Fruit fly (Drosophila melanogaster) whole organism, embryonic: ENCODE data around the gene Bap111.
A peak's percentile ranks its signal among the peaks of the same experiment; 100 is the strongest.

Experiments
- Adf1 ChIP-seq: fragments of 200-800 bp; sonication (Bioruptor generic); IDR thresholded peaks from 2 replicates; pipeline ENCODE4 v1.3.6; 2022; ENCODE audit warnings: missing biosample characterization, missing genetic modification characterization
- Antp ChIP-seq: fragments of 200-800 bp; sonication (Bioruptor generic); optimal IDR thresholded peaks from 3 replicates; lab custom pipeline; 2016; ENCODE audit warnings: missing biosample characterization, missing genetic modification characterization
- Asciz ChIP-seq: fragments of 200-800 bp; sonication (Bioruptor generic); optimal IDR thresholded peaks from 2 replicates; lab custom pipeline; 2017; ENCODE audit warnings: missing biosample characterization, mild to moderate bottlenecking, missing genetic modification characterization, missing genetic modification reagents
- Atf3 ChIP-seq: fragments of 200-800 bp; sonication (Bioruptor generic); optimal IDR thresholded peaks from 3 replicates; lab custom pipeline; 2016; ENCODE audit warnings: missing biosample characterization, missing genetic modification characterization
- Blimp-1 ChIP-seq: fragments of 200-800 bp; sonication (Bioruptor generic); optimal IDR thresholded peaks from 3 replicates; lab custom pipeline; 2018; ENCODE audit warnings: missing biosample characterization, missing genetic modification characterization, mild to moderate bottlenecking, moderate library complexity, missing genetic modification reagents
- CG12155 ChIP-seq: fragments of 200-800 bp; sonication (Bioruptor generic); optimal IDR thresholded peaks from 3 replicates; lab custom pipeline; 2016; ENCODE audit warnings: missing biosample characterization, missing genetic modification characterization
- CG15479 ChIP-seq: fragments of 200-800 bp; sonication (Bioruptor generic); optimal IDR thresholded peaks from 3 replicates; lab custom pipeline; 2019; ENCODE audit warnings: missing biosample characterization, mild to moderate bottlenecking, missing genetic modification characterization, moderate library complexity
- CG17912 ChIP-seq: fragments of 200-800 bp; sonication (Bioruptor generic); optimal IDR thresholded peaks from 2 replicates; lab custom pipeline; 2018; ENCODE audit warnings: missing biosample characterization, mild to moderate bottlenecking, missing genetic modification characterization
- CG18764 ChIP-seq: fragments of 200-800 bp; sonication (Bioruptor generic); optimal IDR thresholded peaks from 3 replicates; lab custom pipeline; 2016; ENCODE audit warnings: missing biosample characterization, missing genetic modification characterization
- CG2202 ChIP-seq: fragments of 200-800 bp; sonication (Bioruptor generic); optimal IDR thresholded peaks from 2 replicates; lab custom pipeline; 2018; ENCODE audit warnings: missing biosample characterization, mild to moderate bottlenecking, missing genetic modification characterization
- CG3838 ChIP-seq: fragments of 200-800 bp; sonication (Bioruptor generic); optimal IDR thresholded peaks from 3 replicates; lab custom pipeline; 2016; ENCODE audit warnings: missing biosample characterization, missing genetic modification characterization
- CG6765 ChIP-seq: fragments of 200-800 bp; sonication (Bioruptor generic); optimal IDR thresholded peaks from 3 replicates; lab custom pipeline; 2017; ENCODE audit warnings: missing biosample characterization, mild to moderate bottlenecking, missing genetic modification characterization
- CG7928 ChIP-seq: fragments of 200-800 bp; sonication (Bioruptor generic); optimal IDR thresholded peaks from 2 replicates; lab custom pipeline; 2017; ENCODE audit warnings: missing biosample characterization, mild to moderate bottlenecking, missing genetic modification characterization
- CG8089 ChIP-seq: fragments of 200-800 bp; sonication (Bioruptor generic); optimal IDR thresholded peaks from 3 replicates; lab custom pipeline; 2016; ENCODE audit warnings: missing biosample characterization, missing genetic modification characterization
- CG9437 ChIP-seq: fragments of 200-800 bp; sonication (Bioruptor generic); optimal IDR thresholded peaks from 2 replicates; lab custom pipeline; 2018; ENCODE audit warnings: missing biosample characterization, mild to moderate bottlenecking, missing genetic modification characterization
- CG9797 ChIP-seq: fragments of 200-800 bp; sonication (Bioruptor generic); optimal IDR thresholded peaks from 3 replicates; lab custom pipeline; 2018; ENCODE audit warnings: missing biosample characterization, mild to moderate bottlenecking, missing genetic modification characterization
- CTCF ChIP-seq: fragments of 200-800 bp; sonication (Bioruptor generic); optimal IDR thresholded peaks from 2 replicates; lab custom pipeline; 2017; ENCODE audit warnings: missing biosample characterization, mild to moderate bottlenecking, missing genetic modification characterization, moderate library complexity
- Dip3 ChIP-seq: fragments of 200-800 bp; sonication (Bioruptor generic); optimal IDR thresholded peaks from 3 replicates; lab custom pipeline; 2016; ENCODE audit warnings: missing biosample characterization, missing genetic modification characterization
- Fer2 ChIP-seq: fragments of 200-800 bp; sonication (Bioruptor generic); optimal IDR thresholded peaks from 2 replicates; lab custom pipeline; 2018; ENCODE audit warnings: missing biosample characterization, mild to moderate bottlenecking, missing genetic modification characterization, moderate library complexity
- Gug ChIP-seq: fragments of 200-800 bp; sonication (Bioruptor generic); IDR thresholded peaks from 4 replicates; pipeline ENCODE4 v1.3.6; 2022; ENCODE audit warnings: missing biosample characterization, missing genetic modification characterization
- HHEX ChIP-seq: fragments of 200-800 bp; sonication (Bioruptor generic); optimal IDR thresholded peaks from 3 replicates; lab custom pipeline; 2017; ENCODE audit warnings: missing biosample characterization, mild to moderate bottlenecking, missing genetic modification characterization, missing genetic modification reagents
- Lim3 ChIP-seq: fragments of 200-800 bp; sonication (Bioruptor generic); IDR thresholded peaks from 2 replicates; pipeline ENCODE4 v1.3.6; 2022; ENCODE audit warnings: missing biosample characterization, missing genetic modification characterization
- Max ChIP-seq: fragments of 200-800 bp; sonication (Bioruptor generic); optimal IDR thresholded peaks from 2 replicates; lab custom pipeline; 2016; ENCODE audit warnings: missing biosample characterization, mild to moderate bottlenecking, missing genetic modification characterization
- Nf-YA ChIP-seq: fragments of 200-800 bp; sonication (Bioruptor generic); IDR thresholded peaks from 2 replicates; pipeline ENCODE4 v1.3.6; 2022; ENCODE audit warnings: missing biosample characterization, missing genetic modification characterization
- Nf-YC ChIP-seq: fragments of 200-800 bp; optimal IDR thresholded peaks from 3 replicates; lab custom pipeline; 2019; ENCODE audit warnings: missing biosample characterization, mild to moderate bottlenecking, missing genetic modification characterization, moderate library complexity
- Oli ChIP-seq: fragments of 200-800 bp; sonication (Bioruptor generic); optimal IDR thresholded peaks from 2 replicates; lab custom pipeline; 2018; ENCODE audit warnings: missing biosample characterization, mild to moderate bottlenecking, missing genetic modification characterization, moderate library complexity
- Pdp1 ChIP-seq, 2 experiments: fragments of 200-800 bp; sonication (Bioruptor generic); optimal IDR thresholded peaks; 3 replicates each; lab custom pipeline; 2016; ENCODE audit warnings: missing biosample characterization in 2 of 2, missing genetic modification characterization in 2 of 2, mild to moderate bottlenecking in 1 of 2, moderate library complexity in 1 of 2
- Six4 ChIP-seq: fragments of 200-800 bp; sonication (Bioruptor generic); optimal IDR thresholded peaks from 2 replicates; lab custom pipeline; 2016; ENCODE audit warnings: missing biosample characterization, missing genetic modification characterization
- Sox100B ChIP-seq: fragments of 200-800 bp; sonication (Bioruptor generic); optimal IDR thresholded peaks from 3 replicates; lab custom pipeline; 2018; ENCODE audit warnings: missing biosample characterization, mild to moderate bottlenecking, missing genetic modification characterization
- TFAM ChIP-seq: fragments of 200-800 bp; sonication (Bioruptor generic); optimal IDR thresholded peaks from 2 replicates; lab custom pipeline; 2017; ENCODE audit warnings: missing biosample characterization, missing genetic modification characterization, inconsistent platforms
- ase ChIP-seq: fragments of 200-800 bp; sonication (Bioruptor generic); IDR thresholded peaks from 3 replicates; pipeline ENCODE4 v1.3.6; 2022; ENCODE audit warnings: missing biosample characterization, missing genetic modification characterization
- btn ChIP-seq: fragments of 200-800 bp; sonication (Bioruptor generic); optimal IDR thresholded peaks from 2 replicates; lab custom pipeline; 2016; ENCODE audit warnings: missing biosample characterization, missing genetic modification characterization
- cad ChIP-seq: fragments of >200 bp; optimal IDR thresholded peaks from 2 replicates; lab custom pipeline; 2017; ENCODE audit warnings: missing biosample characterization, missing genetic modification characterization
- cas ChIP-seq: fragments of 200-800 bp; sonication (Bioruptor generic); IDR thresholded peaks from 2 replicates; pipeline ENCODE4 v1.3.6; 2022; ENCODE audit warnings: missing biosample characterization, missing genetic modification characterization
- chif ChIP-seq, 2 experiments: fragments of 200-800 bp; sonication (Bioruptor generic); optimal IDR thresholded peaks; 3 replicates each; lab custom pipeline; 2016; ENCODE audit warnings: missing biosample characterization in 2 of 2, missing genetic modification characterization in 2 of 2
- chinmo ChIP-seq: fragments of 200-800 bp; sonication (Bioruptor generic); IDR thresholded peaks from 4 replicates; pipeline ENCODE4 v1.3.6; 2022; ENCODE audit warnings: missing biosample characterization, missing genetic modification characterization; ENCODE audit not compliant: partially characterized antibody
- chn ChIP-seq: fragments of 200-800 bp; sonication (Bioruptor generic); optimal IDR thresholded peaks from 2 replicates; lab custom pipeline; 2016; ENCODE audit warnings: missing biosample characterization, missing genetic modification characterization
- cwo ChIP-seq: fragments of 200-800 bp; sonication (Bioruptor generic); optimal IDR thresholded peaks from 3 replicates; lab custom pipeline; 2017; ENCODE audit warnings: missing biosample characterization, missing genetic modification characterization, mild to moderate bottlenecking, moderate library complexity, missing genetic modification reagents
- danr ChIP-seq: fragments of 200-800 bp; sonication (Bioruptor generic); IDR thresholded peaks from 2 replicates; pipeline ENCODE4 v1.3.6; 2022; ENCODE audit warnings: missing biosample characterization, missing genetic modification characterization
- fu2 ChIP-seq: fragments of 200-800 bp; sonication (Bioruptor generic); optimal IDR thresholded peaks from 2 replicates; lab custom pipeline; 2016; ENCODE audit warnings: missing biosample characterization, missing genetic modification characterization
- gsb-n ChIP-seq: fragments of 200-800 bp; sonication (Bioruptor generic); optimal IDR thresholded peaks from 3 replicates; lab custom pipeline; 2018; ENCODE audit warnings: missing biosample characterization, mild to moderate bottlenecking, missing genetic modification characterization
- hbn ChIP-seq: fragments of 200-800 bp; sonication (Bioruptor generic); IDR thresholded peaks from 2 replicates; pipeline ENCODE4 v1.3.6; 2022; ENCODE audit warnings: missing biosample characterization, missing genetic modification characterization; ENCODE audit not compliant: partially characterized antibody
- kay ChIP-seq: fragments of 200-800 bp; sonication (Bioruptor generic); optimal IDR thresholded peaks from 2 replicates; lab custom pipeline; 2016; ENCODE audit warnings: missing biosample characterization, missing genetic modification characterization
- knrl ChIP-seq: fragments of 200-800 bp; sonication (Bioruptor generic); IDR thresholded peaks from 3 replicates; pipeline ENCODE4 v1.3.6; 2022; ENCODE audit warnings: missing biosample characterization, missing genetic modification characterization; ENCODE audit not compliant: partially characterized antibody
- lilli ChIP-seq: fragments of 200-800 bp; sonication (Bioruptor generic); optimal IDR thresholded peaks from 3 replicates; lab custom pipeline; 2016; ENCODE audit warnings: missing biosample characterization, missing genetic modification characterization
- lola ChIP-seq, 3 experiments: fragments of >200 bp in 2 of 3; fragments of 200-800 bp in 1 of 3; sonication (Bioruptor generic) in 1 of 3; optimal IDR thresholded peaks; 2 replicates each; lab custom pipeline; 2017 to 2019; ENCODE audit warnings: missing biosample characterization in 3 of 3, missing genetic modification characterization in 3 of 3, mild to moderate bottlenecking in 1 of 3, moderate library complexity in 1 of 3
- lov ChIP-seq, 2 experiments: fragments of 200-800 bp in 1 of 2; fragments of >200 bp in 1 of 2; sonication (Bioruptor generic) in 1 of 2; IDR thresholded peaks in 1 of 2; optimal IDR thresholded peaks in 1 of 2; 2 replicates in 1 of 2; 3 replicates in 1 of 2; pipeline versions ENCODE4 v1.3.6 to Lab custom; 2017 to 2022; ENCODE audit warnings: missing biosample characterization in 1 of 2, missing genetic modification characterization in 1 of 2
- nerfin-2 ChIP-seq: fragments of 200-800 bp; sonication (Bioruptor generic); IDR thresholded peaks from 2 replicates; pipeline ENCODE4 v1.3.6; 2022; ENCODE audit warnings: missing biosample characterization, missing genetic modification characterization; ENCODE audit not compliant: partially characterized antibody
- pho ChIP-seq: fragments of 200-800 bp; sonication (Bioruptor generic); optimal IDR thresholded peaks from 2 replicates; lab custom pipeline; 2016; ENCODE audit warnings: missing biosample characterization, missing genetic modification characterization
- sug ChIP-seq: fragments of 200-800 bp; optimal IDR thresholded peaks from 2 replicates; lab custom pipeline; 2019; ENCODE audit warnings: missing biosample characterization, mild to moderate bottlenecking, missing genetic modification characterization, moderate library complexity
- zen2 ChIP-seq: fragments of 200-800 bp; sonication (Bioruptor generic); IDR thresholded peaks from 3 replicates; pipeline ENCODE4 v1.3.6; 2022; ENCODE audit warnings: missing biosample characterization, missing genetic modification characterization; ENCODE audit not compliant: partially characterized antibody

Gene Bap111

dm6 chrX:9159736-9160135, 10.6 kb downstream of the Bap111 start, which contains the start of gene NdufA3 (continued):
- TF ChIP-seq nerfin-2 (GFP tag; lab: Robert Waterston, UW) (peak; percentile 80), CG12155 (GFP tag; lab: Kevin White, UChicago) (no peak), Max (GFP tag; lab: Kevin White, UChicago) (no peak), CG3838 (GFP tag; lab: Kevin White, UChicago) (no peak), CG9797 (GFP tag; lab: Kevin White, UChicago) (peak; percentile 25), kay (GFP tag; lab: Kevin White, UChicago) (no peak), CG2202 (no peak), CG9437 (no peak), cad (GFP tag; lab: Kevin White, UChicago) (no peak), danr (no peak), Sox100B (GFP tag; lab: Kevin White, UChicago) (no peak), fu2 (GFP tag; lab: Kevin White, UChicago) (no peak), btn (GFP tag; lab: Kevin White, UChicago) (no peak), Asciz (GFP tag; lab: Kevin White, UChicago) (no peak), Fer2 (tag; lab: Kevin White, UChicago) (no peak), lov (optimal IDR thresholded peaks at IDR 0.05; lab: Kevin White, UChicago) (no peak), lov (GFP tag; IDR thresholded peaks at IDR 0.05; lab: Robert Waterston, UW) (no peak), Adf1 (GFP tag; lab: Robert Waterston, UW) (no peak), ase (GFP tag; lab: Robert Waterston, UW) (no peak), lola (GFP tag; optimal IDR thresholded peaks at IDR 0.05; lab: Kevin White, UChicago) (no peak), zen2 (GFP tag; lab: Robert Waterston, UW) (peak; percentile 67; the same call in 2 of the 3 replicates), knrl (GFP tag; lab: Robert Waterston, UW) (peak; percentile 78), lilli (GFP tag; lab: Kevin White, UChicago) (no peak), Nf-YA (GFP tag; lab: Robert Waterston, UW) (no peak), Six4 (GFP tag; lab: Kevin White, UChicago) (no peak), cas (GFP tag; lab: Robert Waterston, UW) (no peak), chinmo (GFP tag; lab: Robert Waterston, UW) (0 out of 4 replicates have a peak, but pooled peaks have one; percentile 71), pho (no peak), Antp (no peak), Dip3 (GFP tag; lab: Kevin White, UChicago) (no peak), Oli (tag; lab: Kevin White, UChicago) (no peak), Nf-YC (tag; lab: Kevin White, UChicago) (no peak), CG17912 (GFP tag; lab: Kevin White, UChicago) (no peak), chif (GFP tag; optimal IDR thresholded peaks at IDR 0.05; lab: Kevin White, UChicago) (no peak), Lim3 (no peak), CG18764 (GFP tag; lab: Kevin White, UChicago) (no peak), TFAM (GFP tag; lab: Kevin White, UChicago) (no peak), HHEX (GFP tag; lab: Kevin White, UChicago) (no peak), Atf3 (GFP tag; lab: Kevin White, UChicago) (no peak), Blimp-1 (GFP tag; lab: Kevin White, UChicago) (no peak), chn (GFP tag; lab: Kevin White, UChicago) (no peak), gsb-n (tag; lab: Kevin White, UChicago) (no peak), CG15479 (GFP tag; lab: Kevin White, UChicago) (no peak), Pdp1 (GFP tag; optimal IDR thresholded peaks at IDR 0.05; lab: Kevin White, UChicago) (peak in 1 of 2 experiments; percentile 99), CG8089 (GFP tag; lab: Kevin White, UChicago) (no peak), cwo (GFP tag; lab: Kevin White, UChicago) (no peak), CTCF (GFP tag; lab: Kevin White, UChicago) (no peak), sug (peak; percentile 31), CG6765 (GFP tag; lab: Kevin White, UChicago) (no peak), CG7928 (GFP tag; lab: Kevin White, UChicago) (no peak), hbn (peak; percentile 81), Gug (GFP tag; lab: Robert Waterston, UW) (no peak)
